Fruit fly (Drosophila melanogaster) whole organism, embryonic: Measurements from ENCODE around the gene CG12012.

Source experiments
- CG10274 ChIP-seq: fragments of 200-800 bp; sonication (Bioruptor generic); optimal IDR thresholded peaks from 3 replicates; lab custom pipeline; 2017; ENCODE audit warnings: missing biosample characterization, mild to moderate bottlenecking, missing genetic modification characterization
- CG10543 ChIP-seq: fragments of 200-800 bp; sonication (Bioruptor generic); optimal IDR thresholded peaks from 3 replicates; lab custom pipeline; 2017; ENCODE audit warnings: missing biosample characterization, mild to moderate bottlenecking, missing genetic modification characterization, moderate library complexity
- CG11456 ChIP-seq: fragments of 200-800 bp; sonication (Bioruptor generic); IDR thresholded peaks from 3 replicates; pipeline ENCODE4 v1.3.6; 2022; ENCODE audit warnings: missing biosample characterization, missing genetic modification characterization
- CG13287 ChIP-seq: fragments of 200-800 bp; sonication (Bioruptor generic); IDR thresholded peaks from 2 replicates; pipeline ENCODE4 v1.3.6; 2022; ENCODE audit warnings: missing biosample characterization, missing genetic modification characterization; ENCODE audit not compliant: partially characterized antibody
- CG13296 ChIP-seq: fragments of 200-800 bp; sonication (Bioruptor generic); optimal IDR thresholded peaks from 3 replicates; lab custom pipeline; 2018; ENCODE audit warnings: missing biosample characterization, mild to moderate bottlenecking, missing genetic modification characterization
- CG13424 ChIP-seq: fragments of 200-800 bp; sonication (Bioruptor generic); optimal IDR thresholded peaks from 2 replicates; lab custom pipeline; 2019; ENCODE audit warnings: missing biosample characterization, mild to moderate bottlenecking, missing genetic modification characterization, moderate library complexity
- CG13624 ChIP-seq: fragments of 200-800 bp; sonication (Bioruptor generic); optimal IDR thresholded peaks from 2 replicates; lab custom pipeline; 2016; ENCODE audit warnings: missing biosample characterization, missing genetic modification characterization
- CG1603 ChIP-seq: fragments of 200-800 bp; sonication (Bioruptor generic); optimal IDR thresholded peaks from 2 replicates; lab custom pipeline; 2019; ENCODE audit warnings: missing biosample characterization, mild to moderate bottlenecking, missing genetic modification characterization, moderate library complexity
- CG16813 ChIP-seq: fragments of 200-800 bp; sonication (Bioruptor generic); IDR thresholded peaks from 3 replicates; pipeline ENCODE4 v1.3.6; 2022; ENCODE audit warnings: missing biosample characterization, missing genetic modification characterization; ENCODE audit not compliant: partially characterized antibody
- CG17385 ChIP-seq: fragments of 200-800 bp; sonication (Bioruptor generic); optimal IDR thresholded peaks from 3 replicates; lab custom pipeline; 2018; ENCODE audit warnings: missing biosample characterization, mild to moderate bottlenecking, missing genetic modification characterization
- CG18599 ChIP-seq: fragments of 200-800 bp; sonication (Bioruptor generic); optimal IDR thresholded peaks from 3 replicates; lab custom pipeline; 2017; ENCODE audit warnings: missing biosample characterization, missing genetic modification characterization, mild to moderate bottlenecking, moderate library complexity, missing genetic modification reagents
- CG30020 ChIP-seq: fragments of 200-800 bp; optimal IDR thresholded peaks from 2 replicates; lab custom pipeline; 2019; ENCODE audit warnings: missing biosample characterization, mild to moderate bottlenecking, missing genetic modification characterization, moderate library complexity
- CG33213 ChIP-seq: fragments of 200-800 bp; sonication (Bioruptor generic); optimal IDR thresholded peaks from 3 replicates; lab custom pipeline; 2016; ENCODE audit warnings: missing biosample characterization, missing genetic modification characterization
- CG3726 ChIP-seq: fragments of 200-800 bp; sonication (Bioruptor generic); IDR thresholded peaks from 3 replicates; pipeline ENCODE4, ENCODE4 v1.3.6; 2022; ENCODE audit warnings: missing biosample characterization, missing genetic modification characterization
- CG4404 ChIP-seq: fragments of 200-800 bp; sonication (Bioruptor generic); IDR thresholded peaks from 2 replicates; pipeline ENCODE4 v1.3.6; 2022; ENCODE audit warnings: missing biosample characterization, missing genetic modification characterization
- CG5180 ChIP-seq: fragments of 200-800 bp; sonication (Bioruptor generic); optimal IDR thresholded peaks from 3 replicates; lab custom pipeline; 2017; ENCODE audit warnings: missing biosample characterization, missing genetic modification characterization, mild to moderate bottlenecking, moderate library complexity, missing genetic modification reagents
- CG5953 ChIP-seq: fragments of 200-800 bp; sonication (Bioruptor generic); IDR thresholded peaks from 2 replicates; pipeline ENCODE4 v1.3.6; 2022; ENCODE audit warnings: missing biosample characterization, missing genetic modification characterization
- CG7372 ChIP-seq: fragments of 200-800 bp; sonication (Bioruptor generic); IDR thresholded peaks from 2 replicates; pipeline ENCODE4 v1.3.6; 2022; ENCODE audit warnings: missing biosample characterization, missing genetic modification characterization
- CG7928 ChIP-seq: fragments of 200-800 bp; sonication (Bioruptor generic); optimal IDR thresholded peaks from 2 replicates; lab custom pipeline; 2017; ENCODE audit warnings: missing biosample characterization, mild to moderate bottlenecking, missing genetic modification characterization
- CG8281 ChIP-seq: fragments of 200-800 bp; sonication (Bioruptor generic); optimal IDR thresholded peaks from 2 replicates; lab custom pipeline; 2018; ENCODE audit warnings: missing biosample characterization, mild to moderate bottlenecking, missing genetic modification characterization, moderate library complexity
- CG8359 ChIP-seq: fragments of 200-800 bp; sonication (Bioruptor generic); optimal IDR thresholded peaks from 2 replicates; lab custom pipeline; 2017; ENCODE audit warnings: missing biosample characterization, mild to moderate bottlenecking, missing genetic modification characterization, borderline replicate concordance
- CTCF ChIP-seq: fragments of 200-800 bp; sonication (Bioruptor generic); optimal IDR thresholded peaks from 2 replicates; lab custom pipeline; 2017; ENCODE audit warnings: missing biosample characterization, mild to moderate bottlenecking, missing genetic modification characterization, moderate library complexity
- Dll ChIP-seq: fragments of 200-800 bp; sonication (Bioruptor generic); IDR thresholded peaks from 4 replicates; pipeline ENCODE4 v1.3.6; 2022; ENCODE audit warnings: missing biosample characterization, missing genetic modification characterization; ENCODE audit not compliant: partially characterized antibody
- Doc2 ChIP-seq: fragments of 200-800 bp; sonication (Bioruptor generic); IDR thresholded peaks from 2 replicates; pipeline ENCODE4 v1.3.6; 2022; ENCODE audit warnings: missing biosample characterization, missing genetic modification characterization
- HmgZ ChIP-seq: fragments of 200-800 bp; sonication (Bioruptor generic); optimal IDR thresholded peaks from 2 replicates; lab custom pipeline; 2018; ENCODE audit warnings: missing biosample characterization, mild to moderate bottlenecking, missing genetic modification characterization
- Hmr ChIP-seq: fragments of 200-800 bp; sonication (Bioruptor generic); optimal IDR thresholded peaks from 3 replicates; lab custom pipeline; 2017; ENCODE audit warnings: mild to moderate bottlenecking, missing biosample characterization, missing genetic modification reagents, missing genetic modification characterization
- MTF-1 ChIP-seq: fragments of 200-800 bp; sonication (Bioruptor generic); optimal IDR thresholded peaks from 2 replicates; lab custom pipeline; 2018; ENCODE audit warnings: missing biosample characterization, mild to moderate bottlenecking, missing genetic modification characterization, borderline replicate concordance
- Meics ChIP-seq: fragments of 200-800 bp; sonication (Bioruptor generic); optimal IDR thresholded peaks from 2 replicates; lab custom pipeline; 2017; ENCODE audit warnings: missing biosample characterization, mild to moderate bottlenecking, missing genetic modification characterization
- Optix ChIP-seq: fragments of 200-800 bp; sonication (Bioruptor generic); IDR thresholded peaks from 3 replicates; pipeline ENCODE4 v1.3.6; 2022; ENCODE audit warnings: missing biosample characterization, missing genetic modification characterization
- PHDP ChIP-seq: fragments of 200-800 bp; sonication (Bioruptor generic); optimal IDR thresholded peaks from 3 replicates; lab custom pipeline; 2018; ENCODE audit warnings: missing biosample characterization, mild to moderate bottlenecking, missing genetic modification characterization, moderate library complexity
- Ptx1 ChIP-seq: fragments of 200-800 bp; sonication (Bioruptor generic); IDR thresholded peaks from 2 replicates; pipeline ENCODE4 v1.3.6; 2022; ENCODE audit warnings: missing biosample characterization, missing genetic modification characterization
- Xrp1 ChIP-seq: fragments of 200-800 bp; sonication (Bioruptor generic); IDR thresholded peaks from 2 replicates; pipeline ENCODE4 v1.3.6; 2022; ENCODE audit warnings: missing biosample characterization, missing genetic modification characterization
- YL-1 ChIP-seq: fragments of 200-800 bp; sonication (Bioruptor generic); optimal IDR thresholded peaks from 3 replicates; lab custom pipeline; 2017; ENCODE audit warnings: missing biosample characterization, mild to moderate bottlenecking, missing genetic modification characterization
- cwo ChIP-seq: fragments of 200-800 bp; sonication (Bioruptor generic); optimal IDR thresholded peaks from 3 replicates; lab custom pipeline; 2017; ENCODE audit warnings: missing biosample characterization, missing genetic modification characterization, mild to moderate bottlenecking, moderate library complexity, missing genetic modification reagents
- grn ChIP-seq: fragments of 200-800 bp; sonication (Bioruptor generic); optimal IDR thresholded peaks from 3 replicates; lab custom pipeline; 2017; ENCODE audit warnings: missing biosample characterization, missing genetic modification characterization
- ind ChIP-seq: fragments of 200-800 bp; sonication (Bioruptor generic); optimal IDR thresholded peaks from 3 replicates; lab custom pipeline; 2016; ENCODE audit warnings: missing biosample characterization, missing genetic modification characterization
- mirr ChIP-seq: fragments of 200-800 bp; sonication (Bioruptor generic); optimal IDR thresholded peaks from 3 replicates; lab custom pipeline; 2018; ENCODE audit warnings: missing biosample characterization, mild to moderate bottlenecking, missing genetic modification characterization
- mld ChIP-seq: fragments of 200-800 bp; sonication (Bioruptor generic); IDR thresholded peaks from 3 replicates; pipeline ENCODE4 v1.3.6; 2022; ENCODE audit warnings: missing biosample characterization, missing genetic modification characterization; ENCODE audit not compliant: partially characterized antibody
- oc ChIP-seq: fragments of 200-800 bp; sonication (Bioruptor generic); optimal IDR thresholded peaks from 2 replicates; lab custom pipeline; 2018; ENCODE audit warnings: missing biosample characterization, mild to moderate bottlenecking, missing genetic modification characterization, moderate library complexity
- org-1 ChIP-seq: fragments of 200-800 bp; sonication (Bioruptor generic); optimal IDR thresholded peaks from 2 replicates; lab custom pipeline; 2017; ENCODE audit warnings: missing biosample characterization, missing genetic modification characterization
- ranshi ChIP-seq: fragments of 200-800 bp; sonication (Bioruptor generic); IDR thresholded peaks from 2 replicates; pipeline ENCODE4 v1.3.6; 2022; ENCODE audit warnings: missing biosample characterization, missing genetic modification characterization
- scrt ChIP-seq: fragments of 200-800 bp; sonication (Bioruptor generic); optimal IDR thresholded peaks from 2 replicates; lab custom pipeline; 2018; ENCODE audit warnings: missing biosample characterization, mild to moderate bottlenecking, missing genetic modification characterization, moderate library complexity
- sens ChIP-seq: fragments of 200-800 bp; sonication (Bioruptor generic); peaks from one replicate; lab custom pipeline; 2016; ENCODE audit warnings: missing biosample characterization, missing genetic modification characterization
- so ChIP-seq: fragments of 200-800 bp; sonication (Bioruptor generic); IDR thresholded peaks from 3 replicates; pipeline ENCODE4 v1.3.6; 2022; ENCODE audit warnings: missing biosample characterization, missing genetic modification characterization
- twi ChIP-seq: fragments of 200-800 bp; optimal IDR thresholded peaks from 2 replicates; lab custom pipeline; 2019; ENCODE audit warnings: missing biosample characterization, mild to moderate bottlenecking, missing genetic modification characterization, moderate library complexity
- zfh1 ChIP-seq: fragments of 200-800 bp; sonication (Bioruptor generic); IDR thresholded peaks from 3 replicates; pipeline ENCODE4 v1.3.6; 2022; ENCODE audit warnings: missing biosample characterization, missing genetic modification characterization

The CG12012 gene

dm6 chr3L:3400555-3401198 lies 24.1 kb downstream of the CG12012 start (continued):
- TF ChIP-seq HmgZ (tag; lab: Kevin White, UChicago) (peak; percentile 1), CG5953 (GFP tag; lab: Robert Waterston, UW) (no peak), Dll (GFP tag; lab: Robert Waterston, UW) (no peak), CG10543 (GFP tag; lab: Kevin White, UChicago) (peak; percentile 50), CG13424 (tag; lab: Kevin White, UChicago) (no peak), CG13296 (GFP tag; lab: Kevin White, UChicago) (no peak), oc (no peak), CG4404 (GFP tag; lab: Robert Waterston, UW) (no peak), CG1603 (no peak), CG16813 (no peak)

DNA sequence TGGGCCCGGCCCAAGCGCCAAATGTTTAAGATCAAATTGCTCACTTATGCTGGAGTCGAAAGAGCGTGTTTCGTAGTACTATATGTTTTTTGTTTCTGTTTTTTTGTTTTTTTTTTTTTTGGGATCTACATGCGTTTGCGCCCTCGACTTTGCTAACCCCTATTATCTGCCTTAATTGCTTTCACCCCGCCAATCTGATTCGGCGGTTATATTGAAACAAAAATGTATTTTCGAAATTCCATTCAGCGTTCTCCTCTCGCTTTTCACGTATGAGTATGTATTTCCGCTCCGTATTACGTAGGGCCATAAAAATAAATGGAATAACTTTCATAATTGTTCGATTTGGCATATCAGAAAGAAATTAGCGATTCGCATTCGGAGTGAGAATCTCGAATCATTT lies 29.0 kb downstream of the CG12012 start:
- TF ChIP-seq CG7928 (no peak), sens (GFP tag; lab: Kevin White, UChicago) (peak; percentile 29)

DNA sequence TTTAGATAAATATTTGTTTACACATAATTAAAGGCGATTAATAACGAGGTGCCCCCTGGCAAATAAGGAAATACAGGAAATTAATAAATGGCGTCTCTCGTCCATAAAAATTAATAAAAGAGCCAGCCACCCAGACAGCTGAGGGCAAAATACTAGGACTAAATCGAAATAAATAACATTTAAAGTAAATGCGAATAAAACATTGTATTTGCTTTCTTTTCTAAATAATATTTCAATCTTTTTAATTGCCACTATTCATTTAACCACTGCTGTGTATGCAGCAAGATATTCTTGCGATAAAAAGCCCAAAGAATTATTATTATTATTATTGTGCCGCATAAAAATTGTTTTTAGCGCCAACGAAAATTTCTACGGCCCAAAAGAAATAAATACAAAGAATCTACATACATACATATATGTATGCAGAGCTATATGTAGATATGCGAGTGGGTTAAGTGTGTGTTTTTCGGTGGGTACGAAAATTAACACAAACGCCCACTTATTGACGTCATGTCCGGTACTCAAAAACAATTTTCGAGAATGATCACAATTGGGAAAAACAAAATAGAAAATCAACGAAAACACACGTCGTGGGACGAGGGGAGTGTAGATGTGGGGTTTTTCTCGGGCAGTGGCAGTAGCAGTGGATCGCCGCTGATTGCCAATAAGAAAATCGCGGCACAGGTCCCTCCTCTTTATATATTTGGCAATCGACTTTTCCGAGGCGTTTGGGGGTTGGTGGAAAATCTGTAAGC lies 29.9 kb downstream of the CG12012 start:
- TF ChIP-seq Xrp1 (GFP tag; lab: Robert Waterston, UW) (peak; percentile 33; the same call in 1 of the 2 replicates), CG17385 (GFP tag; lab: Kevin White, UChicago) (no peak), CG13624 (GFP tag; lab: Kevin White, UChicago) (no peak), cwo (no peak), zfh1 (GFP tag; lab: Robert Waterston, UW) (no peak), Doc2 (GFP tag; lab: Robert Waterston, UW) (no peak), CG11456 (GFP tag; lab: Robert Waterston, UW) (no peak), so (GFP tag; lab: Robert Waterston, UW) (no peak), CG33213 (GFP tag; lab: Kevin White, UChicago) (no peak), CG18599 (peak; percentile 4), Meics (peak; percentile 29), Ptx1 (0 out of 2 replicates have a peak, but pooled peaks have one; percentile 33), CG8359 (no peak), CG5180 (GFP tag; lab: Kevin White, UChicago) (no peak), PHDP (tag; lab: Kevin White, UChicago) (peak; percentile 30), CG10274 (GFP tag; lab: Kevin White, UChicago) (no peak), CTCF (GFP tag; lab: Kevin White, UChicago) (no peak), mld (no peak), org-1 (GFP tag; lab: Kevin White, UChicago) (no peak), CG13287 (GFP tag; lab: Robert Waterston, UW) (no peak), CG7372 (GFP tag; lab: Robert Waterston, UW) (peak; percentile 47; the same call in 1 of the 2 replicates), twi (tag; lab: Kevin White, UChicago) (no peak), ranshi (GFP tag; lab: Robert Waterston, UW) (0 out of 2 replicates have a peak, but pooled peaks have one; percentile 12), grn (GFP tag; lab: Kevin White, UChicago) (no peak), mirr (GFP tag; lab: Kevin White, UChicago) (no peak), Hmr (no peak), CG8281 (tag; lab: Kevin White, UChicago) (no peak), MTF-1 (no peak), Optix (no peak), YL-1 (GFP tag; lab: Kevin White, UChicago) (no peak), CG3726 (no peak), scrt (GFP tag; lab: Kevin White, UChicago) (no peak), CG30020 (tag; lab: Kevin White, UChicago) (no peak), ind (no peak), CG13296 (GFP tag; lab: Kevin White, UChicago) (no peak)
